Worm (Caenorhabditis elegans) whole organism, L1 larva: ENCODE measurements around the gene trx-2.

Experiments
- ceh-82 ChIP-seq, 3 experiments: fragments of 150-350 bp in 1 of 3; sonication (generic microtip) in 2 of 3; optimal IDR thresholded peaks; 2 replicates each; lab custom pipeline; 2014 to 2017; ENCODE audit warnings: missing biosample characterization in 3 of 3, missing genetic modification characterization in 3 of 3
- ces-1 ChIP-seq: fragments of 150-350 bp; optimal IDR thresholded peaks from 2 replicates; lab custom pipeline; 2014; ENCODE audit warnings: missing biosample characterization, missing genetic modification reagents, missing genetic modification characterization
- efl-1 ChIP-seq, 4 experiments: fragments of 150-350 bp; optimal IDR thresholded peaks in 3 of 4; peaks in 1 of 4; 1 replicate in 1 of 4; 2 replicates in 3 of 4; lab custom pipeline; 2014; ENCODE audit warnings: missing biosample characterization in 2 of 4, missing genetic modification characterization in 2 of 4, missing genetic modification reagents in 2 of 4
- lin-15B ChIP-seq: fragments of 150-350 bp; sonication (generic microtip); optimal IDR thresholded peaks from 3 replicates; lab custom pipeline; 2014; ENCODE audit warnings: missing biosample characterization, missing genetic modification characterization
- lin-39 ChIP-seq: fragments of 150-350 bp; optimal IDR thresholded peaks from 2 replicates; lab custom pipeline; 2014; ENCODE audit warnings: missing biosample characterization, missing genetic modification reagents, missing genetic modification characterization
- nhr-76 ChIP-seq: sonication (generic microtip); optimal IDR thresholded peaks from 2 replicates; lab custom pipeline; 2017; ENCODE audit warnings: missing biosample characterization, missing genetic modification characterization
- pag-3 ChIP-seq: sonication (generic microtip); optimal IDR thresholded peaks from 2 replicates; lab custom pipeline; 2017; ENCODE audit warnings: missing genetic modification characterization, mild to moderate bottlenecking, missing compliant biosample characterization, antibody characterized with exemption, borderline replicate concordance; ENCODE audit not compliant: insufficient read depth
- snpc-4 ChIP-seq: fragments of 150-350 bp; optimal IDR thresholded peaks from 2 replicates; lab custom pipeline; 2014; ENCODE audit warnings: missing biosample characterization, missing genetic modification characterization
- sox-4 ChIP-seq: sonication (generic microtip); optimal IDR thresholded peaks from 2 replicates; lab custom pipeline; 2016; ENCODE audit warnings: missing genetic modification characterization, missing compliant biosample characterization
- tbx-2 ChIP-seq: sonication (generic microtip); optimal IDR thresholded peaks from 2 replicates; lab custom pipeline; 2016; ENCODE audit warnings: missing genetic modification characterization, missing compliant biosample characterization
- tlp-1 ChIP-seq: fragments of 150-350 bp; optimal IDR thresholded peaks from 2 replicates; lab custom pipeline; 2014; ENCODE audit warnings: missing biosample characterization, missing genetic modification characterization
- unc-62 ChIP-seq: fragments of 150-350 bp; optimal IDR thresholded peaks from 2 replicates; lab custom pipeline; 2014; ENCODE audit warnings: missing biosample characterization, missing genetic modification reagents, missing genetic modification characterization
- ztf-4 ChIP-seq: fragments of 150-350 bp; optimal IDR thresholded peaks from 2 replicates; lab custom pipeline; 2014; ENCODE audit warnings: missing biosample characterization, missing genetic modification characterization

- TF ChIP-seq sox-4 (tag; lab: Kevin White, UChicago) (no peak), snpc-4 (no peak), tbx-2 (tag; lab: Kevin White, UChicago) (peak; percentile 15), lin-39 (no peak), nhr-76 (tag; lab: Kevin White, UChicago) (no peak), efl-1 (optimal IDR thresholded peaks at IDR 0.05; lab: Kevin White, UChicago) (no peak), efl-1 (GFP tag; optimal IDR thresholded peaks at IDR 0.05 in 1 of 2; lab: Kevin White, UChicago) (no peak), ceh-82 (tag; optimal IDR thresholded peaks at IDR 0.05; lab: Kevin White, UChicago) (no peak), unc-62 (GFP tag; lab: Kevin White, UChicago) (no peak), tlp-1 (tag; lab: Kevin White, UChicago) (no peak), ces-1 (GFP tag; lab: Kevin White, UChicago) (no peak), lin-15B (tag; lab: Kevin White, UChicago) (no peak), ztf-4 (tag; lab: Kevin White, UChicago) (no peak), pag-3 (tag; lab: Kevin White, UChicago) (no peak)
Observed at ce11 chrV:10328080-10328479, 13.6 kb downstream of the trx-2 start.
